Fruit fly (Drosophila melanogaster): ENCODE data around the gene Neurochondrin.

DNA sequence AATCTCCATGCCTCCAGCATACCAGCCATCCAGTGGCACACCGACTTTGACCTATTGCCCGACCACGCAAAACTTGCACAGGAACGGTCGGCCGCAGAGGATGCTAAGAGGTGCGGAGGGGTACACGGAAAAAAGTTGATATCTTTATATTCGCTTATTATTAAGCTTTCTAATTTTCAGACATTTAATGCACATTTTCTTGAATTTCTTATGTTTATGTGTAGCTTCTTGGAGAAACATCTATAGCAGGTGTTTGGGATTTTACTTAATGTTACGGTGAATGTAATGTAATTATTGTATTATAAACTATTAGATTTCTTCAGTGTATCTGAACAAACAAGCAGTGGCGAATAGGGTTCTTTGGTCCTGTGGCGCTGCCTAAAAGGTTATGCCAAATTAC is 5.3 kb upstream of the Neurochondrin start:
- TF ChIP-seq ttk (optimal IDR thresholded peaks at IDR 0.05) = no peak
- TF ChIP-seq Sin3A (optimal IDR thresholded peaks at IDR 0.05) = no peak
